Worm (Caenorhabditis elegans): ENCODE data around the gene ctl-1.
A peak's percentile ranks its signal among the peaks of the same experiment; 100 is the strongest.

Gene ctl-1

DNA sequence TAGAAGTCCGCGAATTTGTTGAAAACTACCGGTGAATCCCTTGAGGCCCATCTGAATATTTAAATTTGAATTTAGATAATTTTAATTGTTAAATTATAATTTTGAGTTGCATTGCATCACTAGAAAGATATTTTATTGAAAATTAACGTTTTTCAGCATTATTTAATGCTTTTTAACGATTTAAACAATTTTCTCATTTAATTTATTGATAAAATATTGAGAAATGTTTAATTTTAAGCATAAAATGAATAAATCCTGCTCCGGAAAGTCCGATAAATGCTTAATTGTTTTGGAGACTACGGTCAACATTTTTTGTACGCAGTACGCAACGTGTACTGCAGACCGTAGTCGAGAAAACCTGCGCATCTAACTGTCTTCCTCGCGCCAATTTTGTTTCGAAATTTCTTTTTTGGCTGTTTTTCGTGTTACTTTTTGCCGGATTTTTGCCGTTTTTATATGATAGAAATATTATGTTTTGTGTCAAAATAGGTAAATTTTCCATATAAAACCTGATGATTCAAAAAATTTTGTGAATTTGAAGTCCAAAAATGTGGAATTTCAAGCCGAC, 43.4 kb upstream of the ctl-1 start, which contains the start of the genes Y54G11A.17, lin-7 and elof-1 (continued):
- no peak for TF ChIP-seq die-1 (tag; optimal IDR thresholded peaks at IDR 0.05)
- TF ChIP-seq ztf-26 (tag; optimal IDR thresholded peaks at IDR 0.05), result peak; percentile 23
- peak; percentile 21 for TF ChIP-seq rpc-1 (optimal IDR thresholded peaks at IDR 0.05)
- TF ChIP-seq rpc-1 (tag; optimal IDR thresholded peaks at IDR 0.05), result no peak
- TF ChIP-seq lin-26 (GFP tag; IDR thresholded peaks at IDR 0.05), result no peak
- TF ChIP-seq egl-18 (GFP tag; IDR thresholded peaks at IDR 0.05), result no peak
- peak in 2 of 3 experiments; percentile 9 to 85 for TF ChIP-seq lin-35 (GFP tag; optimal IDR thresholded peaks at IDR 0.05)
- no peak for TF ChIP-seq sea-2 (GFP tag; IDR thresholded peaks at IDR 0.05)
- no peak for TF ChIP-seq attf-6 (GFP tag; IDR thresholded peaks at IDR 0.05)
- no peak for TF ChIP-seq Y95B8A.8 (GFP tag; IDR thresholded peaks at IDR 0.05)
- no peak for TF ChIP-seq sdz-38 (tag; optimal IDR thresholded peaks at IDR 0.05)
- peak; percentile 84 for TF ChIP-seq lin-54 (GFP tag; optimal IDR thresholded peaks at IDR 0.05)
- peak; percentile 40 for TF ChIP-seq ZK185.1 (tag; optimal IDR thresholded peaks at IDR 0.05; ENCODE audit: poor library complexity, severe bottlenecking)
- TF ChIP-seq F10E7.11 (tag; optimal IDR thresholded peaks at IDR 0.05), result no peak
- TF ChIP-seq fkh-3 (tag; optimal IDR thresholded peaks at IDR 0.05), result no peak
- TF ChIP-seq cebp-2 (GFP tag; IDR thresholded peaks at IDR 0.05), result no peak
- peak; percentile 77 for TF ChIP-seq pha-4 (tag; optimal IDR thresholded peaks at IDR 0.05)
- no peak for TF ChIP-seq akir-1 (GFP tag; optimal IDR thresholded peaks at IDR 0.05)
- TF ChIP-seq egl-44 (GFP tag; IDR thresholded peaks at IDR 0.05), result no peak
- peak; percentile 73 for TF ChIP-seq F33H1.4 (GFP tag; IDR thresholded peaks at IDR 0.05)
- TF ChIP-seq F37B4.10 (GFP tag; IDR thresholded peaks at IDR 0.05), result no peak
- no peak for TF ChIP-seq dpff-1 (tag; optimal IDR thresholded peaks at IDR 0.05)
- TF ChIP-seq snpc-4 (GFP tag; optimal IDR thresholded peaks at IDR 0.05), result peak; percentile 32
- peak in 3 of 4 experiments; percentile 57 to 77 (median 59) for TF ChIP-seq snpc-4 (tag; optimal IDR thresholded peaks at IDR 0.05)
- no peak for TF ChIP-seq madf-3 (GFP tag; IDR thresholded peaks at IDR 0.05)
- peak; percentile 77 for TF ChIP-seq dpl-1 (GFP tag; optimal IDR thresholded peaks at IDR 0.05)
- no peak for TF ChIP-seq F57A8.1 (GFP tag; optimal IDR thresholded peaks at IDR 0.05)
- no peak for TF ChIP-seq chd-7 (tag; optimal IDR thresholded peaks at IDR 0.05)
- TF ChIP-seq bed-2 (GFP tag; IDR thresholded peaks at IDR 0.05), result no peak
- TF ChIP-seq K12H6.12 (tag; optimal IDR thresholded peaks at IDR 0.05), result peak; percentile 73
- no peak for TF ChIP-seq lsy-27 (tag; optimal IDR thresholded peaks at IDR 0.05; ENCODE audit: borderline replicate concordance, insufficient read depth)
- TF ChIP-seq K11D2.4 (GFP tag; IDR thresholded peaks at IDR 0.05), result no peak
- TF ChIP-seq F57C9.4 (tag; optimal IDR thresholded peaks at IDR 0.05), result no peak
- peak; percentile 48 for TF ChIP-seq ztf-18 (tag; optimal IDR thresholded peaks at IDR 0.05)
- no peak for TF ChIP-seq nhr-179 (tag; optimal IDR thresholded peaks at IDR 0.05)
- TF ChIP-seq ceh-79 (tag; optimal IDR thresholded peaks at IDR 0.05), result no peak
- TF ChIP-seq tlf-1 (GFP tag; optimal IDR thresholded peaks at IDR 0.05), result peak; percentile 76
- TF ChIP-seq ceh-58 (GFP tag; IDR thresholded peaks at IDR 0.05), result no peak
- TF ChIP-seq snpc-1.1 (tag; optimal IDR thresholded peaks at IDR 0.05; ENCODE audit: insufficient read depth), result peak; percentile 25
- no peak for TF ChIP-seq F39B2.1 (GFP tag; IDR thresholded peaks at IDR 0.05)
- 0 out of 2 replicates have a peak, but pooled peaks have one; percentile 49 for TF ChIP-seq attf-3 (GFP tag; conservative IDR thresholded peaks at IDR 0.05)
- no peak for TF ChIP-seq hmg-20 (GFP tag; IDR thresholded peaks at IDR 0.05)
- TF ChIP-seq atf-7 (tag; optimal IDR thresholded peaks at IDR 0.05), result no peak
- peak; percentile 50 for TF ChIP-seq ceh-91 (GFP tag; IDR thresholded peaks at IDR 0.05)
- TF ChIP-seq ztf-25 (GFP tag; IDR thresholded peaks at IDR 0.05), result no peak
- peak; percentile 42 for TF ChIP-seq athp-1 (tag; optimal IDR thresholded peaks at IDR 0.05)
